Worm (Caenorhabditis elegans) whole organism, late embryonic: Measurements from ENCODE around the gene F08F8.6.

ENCODE experiments used
- F13H6.1 ChIP-seq: sonication (generic microtip); optimal IDR thresholded peaks from 2 replicates; lab custom pipeline; 2016; ENCODE audit warnings: missing genetic modification characterization, missing compliant biosample characterization
- Y22D7AL.16 ChIP-seq: sonication (generic microtip); optimal IDR thresholded peaks from 2 replicates; lab custom pipeline; 2016; ENCODE audit warnings: missing genetic modification characterization, missing compliant biosample characterization
- ama-1 ChIP-seq: fragments of 150-350 bp; optimal IDR thresholded peaks from 2 replicates; lab custom pipeline; 2014
- fkh-10 ChIP-seq: fragments of 150-350 bp; optimal IDR thresholded peaks from 2 replicates; lab custom pipeline; 2014; ENCODE audit warnings: missing biosample characterization, missing genetic modification reagents, missing genetic modification characterization
- nhr-11 ChIP-seq: fragments of 150-350 bp; optimal IDR thresholded peaks from 2 replicates; lab custom pipeline; 2014; ENCODE audit warnings: missing biosample characterization, missing genetic modification characterization
- pag-3 ChIP-seq: sonication (generic microtip); optimal IDR thresholded peaks from 2 replicates; lab custom pipeline; 2016; ENCODE audit warnings: missing compliant biosample characterization, missing genetic modification characterization, borderline replicate concordance
- pat-9 ChIP-seq: fragments of 200-800 bp; sonication (Bioruptor generic); optimal IDR thresholded peaks from 2 replicates; lab custom pipeline; 2018; ENCODE audit warnings: mild to moderate bottlenecking, missing genetic modification characterization, moderate library complexity, missing compliant biosample characterization
- pha-4 ChIP-seq: fragments of 150-350 bp; optimal IDR thresholded peaks from 2 replicates; lab custom pipeline; 2018; ENCODE audit warnings: missing biosample characterization, missing genetic modification reagents, missing genetic modification characterization
- ttx-3 ChIP-seq: sonication (generic microtip); optimal IDR thresholded peaks from 2 replicates; lab custom pipeline; 2016; ENCODE audit warnings: missing genetic modification reagents, missing genetic modification characterization, missing compliant biosample characterization

ce11 chrIII:7308600-7309109 is 34.8 kb upstream of the F08F8.6 start, which contains the start of gene acbp-4:
- no peak for TF ChIP-seq ttx-3 (tag; lab: Kevin White, UChicago)
- no peak for TF ChIP-seq fkh-10 (GFP tag; lab: Kevin White, UChicago)
- TF ChIP-seq ama-1 (lab: Kevin White, UChicago), result no peak
- TF ChIP-seq pat-9 (tag; lab: Kevin White, UChicago), result no peak
- no peak for TF ChIP-seq pha-4 (tag; lab: Kevin White, UChicago)
- no peak for TF ChIP-seq F13H6.1
- no peak for TF ChIP-seq pag-3 (tag; lab: Kevin White, UChicago)
- TF ChIP-seq nhr-11 (tag; lab: Kevin White, UChicago), result no peak
- no peak for TF ChIP-seq Y22D7AL.16 (tag; lab: Kevin White, UChicago)
